Fruit fly (Drosophila melanogaster): ENCODE data around the gene rod.

Gene rod

dm6 chr3R:31566738-31567137 is 14.0 kb upstream of the rod start (continued):
- peak; percentile 41 for TF ChIP-seq CG11762 (GFP tag; optimal IDR thresholded peaks at IDR 0.05; ENCODE audit: insufficient read depth)
- TF ChIP-seq CG7368 (GFP tag; optimal IDR thresholded peaks at IDR 0.05), result peak; percentile 35
- TF ChIP-seq CG1621 (tag; optimal IDR thresholded peaks at IDR 0.05), result peak; percentile 78
- peak; percentile 84 for TF ChIP-seq dsx (GFP tag; optimal IDR thresholded peaks at IDR 0.05; ENCODE audit: poor library complexity, severe bottlenecking)
- no peak for TF ChIP-seq Ets21C (GFP tag; optimal IDR thresholded peaks at IDR 0.05)
- TF ChIP-seq vri (GFP tag; optimal IDR thresholded peaks at IDR 0.05), result no peak
- TF ChIP-seq eg (GFP tag; IDR thresholded peaks at IDR 0.05), result peak; percentile 73
- TF ChIP-seq cyc (GFP tag; optimal IDR thresholded peaks at IDR 0.05), result no peak
- peak; percentile 70 for TF ChIP-seq Hr4 (GFP tag; optimal IDR thresholded peaks at IDR 0.05)

- TF ChIP-seq CG32006 (GFP tag; optimal IDR thresholded peaks at IDR 0.05) (no peak), Gug (GFP tag; IDR thresholded peaks at IDR 0.05) (no peak), fd85E (GFP tag; optimal IDR thresholded peaks at IDR 0.05) (no peak), pdm3 (GFP tag; optimal IDR thresholded peaks at IDR 0.05) (no peak), CG6808 (GFP tag; optimal IDR thresholded peaks at IDR 0.05) (no peak), eg (GFP tag; IDR thresholded peaks at IDR 0.05) (no peak), CG11294 (GFP tag; IDR thresholded peaks at IDR 0.05) (no peak), Ets21C (GFP tag; optimal IDR thresholded peaks at IDR 0.05) (no peak), acj6 (GFP tag; optimal IDR thresholded peaks at IDR 0.05) (no peak), CG6276 (GFP tag; optimal IDR thresholded peaks at IDR 0.05) (no peak), cyc (GFP tag; optimal IDR thresholded peaks at IDR 0.05) (no peak)
Observed at dm6 chr3R:31571885-31572292, 8.9 kb upstream of the rod start, which contains the start of gene gammaCOP. TSS of gene gammaCOP (plus strand) at chr3R:31572143.

dm6 chr3R:31577351-31577750 is 3.4 kb upstream of the rod start:
- TF ChIP-seq Sox102F (GFP tag; optimal IDR thresholded peaks at IDR 0.05) (no peak), CG16779 (tag; optimal IDR thresholded peaks at IDR 0.05) (no peak), eg (GFP tag; IDR thresholded peaks at IDR 0.05) (no peak), CG10669 (GFP tag; optimal IDR thresholded peaks at IDR 0.05) (no peak), Eip93F (GFP tag; optimal IDR thresholded peaks at IDR 0.05) (no peak), Lpt (GFP tag; optimal IDR thresholded peaks at IDR 0.05) (no peak), Sox15 (GFP tag; optimal IDR thresholded peaks at IDR 0.05) (no peak)

dm6 chr3R:31580032-31580431 is 719 bp upstream of the rod start:
- TF ChIP-seq pdm3 (GFP tag; optimal IDR thresholded peaks at IDR 0.05), result no peak
- TF ChIP-seq CG15336 (GFP tag; IDR thresholded peaks at IDR 0.05), result no peak
- no peak for TF ChIP-seq Sox14 (GFP tag; optimal IDR thresholded peaks at IDR 0.05)
- no peak for TF ChIP-seq net (GFP tag; optimal IDR thresholded peaks at IDR 0.05)
- no peak for TF ChIP-seq lz (GFP tag; optimal IDR thresholded peaks at IDR 0.05)
- no peak for TF ChIP-seq Smox (GFP tag; optimal IDR thresholded peaks at IDR 0.05)
- no peak for TF ChIP-seq CG11762 (GFP tag; optimal IDR thresholded peaks at IDR 0.05; ENCODE audit: insufficient read depth)

- TF ChIP-seq CG32006 (GFP tag; optimal IDR thresholded peaks at IDR 0.05), result peak; percentile 99
- peak; percentile 72 for TF ChIP-seq Eip93F (GFP tag; optimal IDR thresholded peaks at IDR 0.05)
- peak; percentile 97 for TF ChIP-seq CG6792 (GFP tag; optimal IDR thresholded peaks at IDR 0.05)
- peak; percentile 99 for TF ChIP-seq Met (GFP tag; optimal IDR thresholded peaks at IDR 0.05)
- peak; percentile 99 for TF ChIP-seq net (GFP tag; optimal IDR thresholded peaks at IDR 0.05)
- peak; percentile 92 for TF ChIP-seq CG9139 (GFP tag; optimal IDR thresholded peaks at IDR 0.05)
- TF ChIP-seq Eip78C (GFP tag), result peak; percentile 98
- TF ChIP-seq CG8632 (GFP tag; optimal IDR thresholded peaks at IDR 0.05), result peak; percentile 99
- peak; percentile 96 for TF ChIP-seq cyc (GFP tag; optimal IDR thresholded peaks at IDR 0.05)
- TF ChIP-seq acj6 (GFP tag; optimal IDR thresholded peaks at IDR 0.05), result peak; percentile 98
- peak; percentile 76 for TF ChIP-seq Hr38 (GFP tag; optimal IDR thresholded peaks at IDR 0.05)
- peak; percentile 91 to 98 for TF ChIP-seq salr (GFP tag; optimal IDR thresholded peaks at IDR 0.05)
- TF ChIP-seq OdsH (GFP tag; optimal IDR thresholded peaks at IDR 0.05), result peak; percentile 98
- TF ChIP-seq Sox15 (GFP tag; optimal IDR thresholded peaks at IDR 0.05), result peak; percentile 91
- peak; percentile 92 for TF ChIP-seq Blimp-1 (GFP tag; optimal IDR thresholded peaks at IDR 0.05)
- TF ChIP-seq CG1621 (tag; optimal IDR thresholded peaks at IDR 0.05), result peak; percentile 96
- peak; percentile 97 for TF ChIP-seq CG8319 (GFP tag; optimal IDR thresholded peaks at IDR 0.05)
- peak; percentile 99 for TF ChIP-seq Sox102F (GFP tag; optimal IDR thresholded peaks at IDR 0.05)
- TF ChIP-seq fkh (GFP tag; optimal IDR thresholded peaks at IDR 0.05), result no peak
- peak; percentile 97 for TF ChIP-seq Ets96B (tag; optimal IDR thresholded peaks at IDR 0.05)
- TF ChIP-seq ss (GFP tag; optimal IDR thresholded peaks at IDR 0.05), result peak in 1 of 2 experiments; percentile 93
- peak; percentile 99 for TF ChIP-seq CG34406 (GFP tag; optimal IDR thresholded peaks at IDR 0.05)
- TF ChIP-seq CG10631 (GFP tag; optimal IDR thresholded peaks at IDR 0.05), result peak; percentile 98
- TF ChIP-seq CG7368 (GFP tag; optimal IDR thresholded peaks at IDR 0.05), result peak; percentile 97
- TF ChIP-seq Ets21C (GFP tag; optimal IDR thresholded peaks at IDR 0.05), result peak; percentile 97
- peak; percentile 96 for TF ChIP-seq CG10669 (GFP tag; optimal IDR thresholded peaks at IDR 0.05)
Observed at dm6 chr3R:31588374-31588773, 7.6 kb downstream of the rod start, which contains the start of gene CG1635. TSS of gene CG1635 (plus strand) at chr3R:31588673.
